Fruit fly (Drosophila melanogaster): ENCODE data around the gene chm.

Gene chm

dm6 chr2L:7411947-7412621, at the start of gene chm:
chm (plus strand) TSS chr2L:7412417.
- TF ChIP-seq bab1 (GFP tag; optimal IDR thresholded peaks at IDR 0.05) (peak; percentile 57), Hr96 (GFP tag; optimal IDR thresholded peaks at IDR 0.05) (peak; percentile 4), CG14711 (tag; optimal IDR thresholded peaks at IDR 0.05) (no peak), tj (GFP tag; optimal IDR thresholded peaks at IDR 0.05) (no peak), ovo (GFP tag; optimal IDR thresholded peaks at IDR 0.05) (no peak), CG33017 (tag; optimal IDR thresholded peaks at IDR 0.05) (peak; percentile 2), CG7045 (GFP tag; optimal IDR thresholded peaks at IDR 0.05) (peak; percentile 15), Mnt (GFP tag; optimal IDR thresholded peaks at IDR 0.05) (no peak), CG12768 (GFP tag; optimal IDR thresholded peaks at IDR 0.05) (no peak), CG5204 (GFP tag; optimal IDR thresholded peaks at IDR 0.05) (no peak), CG7101 (tag; optimal IDR thresholded peaks at IDR 0.05) (peak; percentile 24), CG1620 (GFP tag; optimal IDR thresholded peaks at IDR 0.05) (peak; percentile 38)

dm6 chr2L:7363079-7363478, 49.1 kb upstream of the chm start, which contains the start of gene Wnt10:
Wnt10 (plus strand) TSS chr2L:7363379.
- TF ChIP-seq ovo (GFP tag; optimal IDR thresholded peaks at IDR 0.05) (no peak), CG7045 (GFP tag; optimal IDR thresholded peaks at IDR 0.05) (no peak), toe (GFP tag; optimal IDR thresholded peaks at IDR 0.05) (no peak), bab1 (GFP tag; optimal IDR thresholded peaks at IDR 0.05) (no peak)

dm6 chr2L:7376157-7376556, 36.1 kb upstream of the chm start:
- TF ChIP-seq CG12768 (GFP tag; optimal IDR thresholded peaks at IDR 0.05): no peak
- TF ChIP-seq CG11617 (GFP tag; optimal IDR thresholded peaks at IDR 0.05): no peak
- TF ChIP-seq tj (GFP tag; optimal IDR thresholded peaks at IDR 0.05): no peak
- TF ChIP-seq cnc (optimal IDR thresholded peaks at IDR 0.05): no peak
- TF ChIP-seq CG33017 (tag; optimal IDR thresholded peaks at IDR 0.05): no peak
- no peak for TF ChIP-seq Hr96 (GFP tag; optimal IDR thresholded peaks at IDR 0.05)
- no peak for TF ChIP-seq CG7101 (tag; optimal IDR thresholded peaks at IDR 0.05)
- no peak for TF ChIP-seq cic (GFP tag; optimal IDR thresholded peaks at IDR 0.05)
- no peak for TF ChIP-seq Mnt (GFP tag; optimal IDR thresholded peaks at IDR 0.05)
- TF ChIP-seq Crg-1 (GFP tag; optimal IDR thresholded peaks at IDR 0.05): no peak
- TF ChIP-seq bab1 (GFP tag; optimal IDR thresholded peaks at IDR 0.05): no peak
- no peak for TF ChIP-seq CG1620 (GFP tag; optimal IDR thresholded peaks at IDR 0.05)
- TF ChIP-seq CG14711 (tag; optimal IDR thresholded peaks at IDR 0.05): no peak
- TF ChIP-seq toe (GFP tag; optimal IDR thresholded peaks at IDR 0.05): no peak

- TF ChIP-seq tj (GFP tag; optimal IDR thresholded peaks at IDR 0.05) (no peak), CG7101 (tag; optimal IDR thresholded peaks at IDR 0.05) (no peak), Crg-1 (GFP tag; optimal IDR thresholded peaks at IDR 0.05) (no peak), CG11617 (GFP tag; optimal IDR thresholded peaks at IDR 0.05) (no peak), kay (GFP tag; ENCODE audit: borderline replicate concordance) (no peak), CG5204 (GFP tag; optimal IDR thresholded peaks at IDR 0.05) (no peak), Clk (GFP tag; optimal IDR thresholded peaks at IDR 0.05) (no peak), CG14711 (tag; optimal IDR thresholded peaks at IDR 0.05) (no peak)
Measured at dm6 chr2L:7377402-7377801, 34.8 kb upstream of the chm start, which contains the start of gene ninaC. ninaC (plus strand) TSS chr2L:7377702.

- TF ChIP-seq CG33017 (tag; optimal IDR thresholded peaks at IDR 0.05) (no peak), Crg-1 (GFP tag; optimal IDR thresholded peaks at IDR 0.05) (no peak), Hr96 (GFP tag; optimal IDR thresholded peaks at IDR 0.05) (no peak), pad (GFP tag; optimal IDR thresholded peaks at IDR 0.05) (no peak), toe (GFP tag; optimal IDR thresholded peaks at IDR 0.05) (no peak), tj (GFP tag; optimal IDR thresholded peaks at IDR 0.05) (peak; percentile 99), Clk (GFP tag; optimal IDR thresholded peaks at IDR 0.05) (no peak), cic (GFP tag; optimal IDR thresholded peaks at IDR 0.05) (no peak), bab1 (GFP tag; optimal IDR thresholded peaks at IDR 0.05) (peak; percentile 16), kay (GFP tag; ENCODE audit: borderline replicate concordance) (no peak), CG5204 (GFP tag; optimal IDR thresholded peaks at IDR 0.05) (no peak), ovo (GFP tag; optimal IDR thresholded peaks at IDR 0.05) (no peak), CG7045 (GFP tag; optimal IDR thresholded peaks at IDR 0.05) (no peak), Mnt (GFP tag; optimal IDR thresholded peaks at IDR 0.05) (no peak), CG14711 (tag; optimal IDR thresholded peaks at IDR 0.05) (peak; percentile 33), CG12768 (GFP tag; optimal IDR thresholded peaks at IDR 0.05) (no peak)
Measured at dm6 chr2L:7386555-7387420, 25.4 kb upstream of the chm start.

dm6 chr2L:7387813-7388558, 24.2 kb upstream of the chm start, which contains the start of the genes CG5149 and gudu:
CG5149 (minus strand) TSS chr2L:7388253.
gudu (plus strand) TSS chr2L:7388508.
- TF ChIP-seq CG7045 (GFP tag; optimal IDR thresholded peaks at IDR 0.05) (no peak), pad (GFP tag; optimal IDR thresholded peaks at IDR 0.05) (no peak), Clk (GFP tag; optimal IDR thresholded peaks at IDR 0.05) (no peak), kay (GFP tag; ENCODE audit: borderline replicate concordance) (no peak), CG14711 (tag; optimal IDR thresholded peaks at IDR 0.05) (peak; percentile 11), bab1 (GFP tag; optimal IDR thresholded peaks at IDR 0.05) (peak; percentile 54), CG12768 (GFP tag; optimal IDR thresholded peaks at IDR 0.05) (no peak), cic (GFP tag; optimal IDR thresholded peaks at IDR 0.05) (no peak), CG33017 (tag; optimal IDR thresholded peaks at IDR 0.05) (no peak), Crg-1 (GFP tag; optimal IDR thresholded peaks at IDR 0.05) (no peak), cnc (optimal IDR thresholded peaks at IDR 0.05) (no peak), tj (GFP tag; optimal IDR thresholded peaks at IDR 0.05) (no peak), Mnt (GFP tag; optimal IDR thresholded peaks at IDR 0.05) (no peak), ovo (GFP tag; optimal IDR thresholded peaks at IDR 0.05) (no peak), toe (GFP tag; optimal IDR thresholded peaks at IDR 0.05) (no peak), CG11617 (GFP tag; optimal IDR thresholded peaks at IDR 0.05) (no peak), CG5204 (GFP tag; optimal IDR thresholded peaks at IDR 0.05) (no peak)

Measured in whole organism, adult.